Fruit fly (Drosophila melanogaster): ENCODE measurements around the gene CG16756.

dm6 chrX:5427261-5427660 is at the start of gene CG16756:
- TF ChIP-seq usp (GFP tag; optimal IDR thresholded peaks at IDR 0.05) = no peak
- no peak for TF ChIP-seq psq (optimal IDR thresholded peaks at IDR 0.05)

Measured in whole organism.